Worm (Caenorhabditis elegans): ENCODE results near the gene F20D6.12.

- peak; percentile 78 for TF ChIP-seq dmd-6 (GFP tag; IDR thresholded peaks at IDR 0.05)
- TF ChIP-seq pha-4 (GFP tag; IDR thresholded peaks at IDR 0.05) = no peak
- no peak for TF ChIP-seq pha-4 (tag; optimal IDR thresholded peaks at IDR 0.05)
- no peak for TF ChIP-seq pqm-1 (tag; optimal IDR thresholded peaks at IDR 0.05)
- TF ChIP-seq lin-39 (tag; optimal IDR thresholded peaks at IDR 0.05) = no peak
- TF ChIP-seq nhr-42 (GFP tag; IDR thresholded peaks at IDR 0.05) = no peak
- TF ChIP-seq fkh-10 (GFP tag; optimal IDR thresholded peaks at IDR 0.05) = peak; percentile 23
- TF ChIP-seq nhr-48 (tag; optimal IDR thresholded peaks at IDR 0.05) = no peak
- TF ChIP-seq nhr-76 (tag; optimal IDR thresholded peaks at IDR 0.05) = no peak
- TF ChIP-seq jun-1 (tag; optimal IDR thresholded peaks at IDR 0.05) = no peak
- no peak for TF ChIP-seq ama-1 (optimal IDR thresholded peaks at IDR 0.05)
- TF ChIP-seq nhr-237 (tag; optimal IDR thresholded peaks at IDR 0.05) = no peak
- no peak for TF ChIP-seq T20F7.1 (GFP tag; optimal IDR thresholded peaks at IDR 0.05)
Measured at ce11 chrV:8217661-8218265, 27.8 kb upstream of the F20D6.12 start, which contains the start of gene K07C11.8.

Measured in whole organism, L4 larva.